Fruit fly (Drosophila melanogaster): ENCODE data around the gene PGRP-LD.

Gene PGRP-LD

DNA sequence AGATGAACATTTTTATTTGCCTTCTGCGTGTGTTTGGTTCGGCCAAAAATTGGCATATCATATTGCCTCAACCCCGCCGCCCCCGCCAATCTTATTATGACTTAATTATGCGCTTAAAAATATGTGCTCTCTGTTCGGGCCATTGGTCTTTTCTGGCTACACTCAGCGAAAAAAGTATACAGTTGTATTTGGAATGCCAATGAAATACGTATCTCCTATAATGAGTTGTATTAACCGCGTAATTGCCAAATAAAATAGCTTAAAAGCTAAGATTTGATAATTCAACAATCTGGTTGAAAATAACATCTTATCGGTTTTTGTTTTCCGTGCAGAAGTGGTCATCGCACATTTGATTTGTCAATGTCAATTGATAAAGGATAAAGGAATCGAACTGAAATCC, 40.2 kb downstream of the PGRP-LD start (continued):
- TF ChIP-seq Sry-δ (GFP tag; optimal IDR thresholded peaks at IDR 0.05) (no peak), CG12155 (GFP tag; optimal IDR thresholded peaks at IDR 0.05) (no peak), CG15011 (GFP tag; optimal IDR thresholded peaks at IDR 0.05) (no peak), CG17328 (GFP tag; IDR thresholded peaks at IDR 0.05) (peak; percentile 25; the same call in 1 of the 2 replicates), Ravus (GFP tag; IDR thresholded peaks at IDR 0.05) (no peak), Dref (GFP tag; IDR thresholded peaks at IDR 0.05) (no peak), Optix (GFP tag; IDR thresholded peaks at IDR 0.05) (no peak), dan (GFP tag; IDR thresholded peaks at IDR 0.05) (no peak), CG17802 (tag; optimal IDR thresholded peaks at IDR 0.05) (no peak), dmrt11E (tag; optimal IDR thresholded peaks at IDR 0.05) (peak; percentile 7), CG3726 (GFP tag; IDR thresholded peaks at IDR 0.05) (no peak), ftz-f1 (GFP tag; optimal IDR thresholded peaks at IDR 0.05) (no peak), grn (GFP tag; optimal IDR thresholded peaks at IDR 0.05) (no peak), vvl (GFP tag; IDR thresholded peaks at IDR 0.05) (peak; percentile 27; the same call in 1 of the 2 replicates), mirr (GFP tag; optimal IDR thresholded peaks at IDR 0.05) (no peak), Dp (GFP tag; optimal IDR thresholded peaks at IDR 0.05) (no peak), BtbVII (GFP tag; optimal IDR thresholded peaks at IDR 0.05) (no peak), CG17359 (tag; optimal IDR thresholded peaks at IDR 0.05) (peak; percentile 17), pum (GFP tag; optimal IDR thresholded peaks at IDR 0.05) (no peak), ham (GFP tag; IDR thresholded peaks at IDR 0.05) (no peak), CG17912 (GFP tag; optimal IDR thresholded peaks at IDR 0.05) (no peak), NK7.1 (GFP tag; optimal IDR thresholded peaks at IDR 0.05) (no peak), pho (GFP tag; optimal IDR thresholded peaks at IDR 0.05) (no peak), ap (GFP tag; IDR thresholded peaks at IDR 0.05) (no peak), chinmo (GFP tag; IDR thresholded peaks at IDR 0.05; ENCODE audit: partially characterized antibody) (no peak), CG3163 (GFP tag; optimal IDR thresholded peaks at IDR 0.05) (no peak), mld (GFP tag; IDR thresholded peaks at IDR 0.05; ENCODE audit: partially characterized antibody) (no peak), Myb (GFP tag; optimal IDR thresholded peaks at IDR 0.05) (no peak), hbn (GFP tag; IDR thresholded peaks at IDR 0.05; ENCODE audit: partially characterized antibody) (no peak), org-1 (GFP tag; optimal IDR thresholded peaks at IDR 0.05) (no peak), zfh1 (GFP tag; IDR thresholded peaks at IDR 0.05) (no peak), CG6254 (GFP tag; optimal IDR thresholded peaks at IDR 0.05) (no peak), CG2120 (GFP tag; optimal IDR thresholded peaks at IDR 0.05) (peak; percentile 31), CG10431 (GFP tag; optimal IDR thresholded peaks at IDR 0.05) (no peak), Hmx (GFP tag; optimal IDR thresholded peaks at IDR 0.05) (no peak), stc (GFP tag; IDR thresholded peaks at IDR 0.05) (no peak), scrt (GFP tag; optimal IDR thresholded peaks at IDR 0.05) (no peak), gem (tag; optimal IDR thresholded peaks at IDR 0.05) (peak; percentile 45), CG1529 (GFP tag; optimal IDR thresholded peaks at IDR 0.05) (no peak), CG2199 (GFP tag; IDR thresholded peaks at IDR 0.05) (no peak), pfk (GFP tag; optimal IDR thresholded peaks at IDR 0.05) (no peak), ash1 (GFP tag; optimal IDR thresholded peaks at IDR 0.05) (no peak), CG14014 (GFP tag; IDR thresholded peaks at IDR 0.05) (0 out of 2 replicates have a peak, but pooled peaks have one; percentile 5), eyg (GFP tag; optimal IDR thresholded peaks at IDR 0.05) (no peak), CG4617 (GFP tag; optimal IDR thresholded peaks at IDR 0.05; ENCODE audit: borderline replicate concordance) (no peak), CG4854 (GFP tag; optimal IDR thresholded peaks at IDR 0.05) (no peak), p53 (GFP tag; optimal IDR thresholded peaks at IDR 0.05) (no peak), Sox102F (GFP tag; optimal IDR thresholded peaks at IDR 0.05) (peak; percentile 15), salm (tag; optimal IDR thresholded peaks at IDR 0.05) (no peak), CG18619 (GFP tag; optimal IDR thresholded peaks at IDR 0.05) (no peak), bsh (GFP tag; optimal IDR thresholded peaks at IDR 0.05) (peak in 1 of 2 experiments; percentile 4), CG11504 (tag; optimal IDR thresholded peaks at IDR 0.05) (peak; percentile 18)
